Worm (Caenorhabditis elegans) whole organism, young adult: ENCODE results near the gene arrd-13.

ENCODE experiments used
- B0336.3 ChIP-seq: fragments of 200-800 bp; sonication (Bioruptor generic); IDR thresholded peaks from 2 replicates; pipeline ENCODE4 v1.3.6; 2022; ENCODE audit warnings: missing genetic modification characterization, missing compliant biosample characterization
- C17E4.6 ChIP-seq: fragments of 200-800 bp; sonication (Bioruptor generic); IDR thresholded peaks from 2 replicates; pipeline ENCODE4 v1.3.6; 2022; ENCODE audit warnings: missing genetic modification reagents, missing genetic modification characterization, missing compliant biosample characterization
- D2030.7 ChIP-seq: fragments of 200-800 bp; sonication (Bioruptor generic); IDR thresholded peaks from 2 replicates; pipeline ENCODE4 v1.3.6; 2022; ENCODE audit warnings: missing genetic modification reagents, missing genetic modification characterization, missing compliant biosample characterization
- F55B11.4 ChIP-seq: sonication (generic microtip); optimal IDR thresholded peaks from 2 replicates; lab custom pipeline; 2016; ENCODE audit warnings: missing compliant biosample characterization, missing genetic modification characterization, borderline replicate concordance; ENCODE audit not compliant: insufficient read depth
- F57A8.1 ChIP-seq: fragments of 200-800 bp; sonication (Bioruptor generic); optimal IDR thresholded peaks from 2 replicates; lab custom pipeline; 2018; ENCODE audit warnings: mild to moderate bottlenecking, missing genetic modification characterization, moderate library complexity, missing compliant biosample characterization
- Y56A3A.18 ChIP-seq: fragments of 200-800 bp; sonication (Bioruptor generic); IDR thresholded peaks from 2 replicates; pipeline ENCODE4 v1.3.6; 2022; ENCODE audit warnings: missing genetic modification reagents, missing genetic modification characterization, missing compliant biosample characterization
- Y79H2A.3 ChIP-seq: fragments of 200-800 bp; sonication (Bioruptor generic); conservative IDR thresholded peaks from 2 replicates; pipeline ENCODE4 v1.3.6; 2022; ENCODE audit warnings: missing genetic modification reagents, missing genetic modification characterization, missing compliant biosample characterization
- Y95B8A.8 ChIP-seq: fragments of 200-800 bp; sonication (Bioruptor generic); IDR thresholded peaks from 2 replicates; pipeline ENCODE4 v1.3.6; 2022; ENCODE audit warnings: missing genetic modification reagents, missing genetic modification characterization, missing compliant biosample characterization
- akir-1 ChIP-seq: fragments of 200-800 bp; sonication (Bioruptor generic); optimal IDR thresholded peaks from 2 replicates; lab custom pipeline; 2018; ENCODE audit warnings: mild to moderate bottlenecking, missing genetic modification characterization, moderate library complexity, missing compliant biosample characterization
- aptf-2 ChIP-seq: fragments of 200-800 bp; sonication (Bioruptor generic); conservative IDR thresholded peaks from 2 replicates; pipeline ENCODE4 v1.3.6; 2022; ENCODE audit warnings: missing genetic modification reagents, missing genetic modification characterization, missing compliant biosample characterization
- bed-1 ChIP-seq: fragments of 200-800 bp; sonication (Bioruptor generic); IDR thresholded peaks from 2 replicates; pipeline ENCODE4 v1.3.6; 2022; ENCODE audit warnings: missing genetic modification reagents, missing genetic modification characterization, missing compliant biosample characterization
- ccch-3 ChIP-seq: fragments of 200-800 bp; sonication (Bioruptor generic); optimal IDR thresholded peaks from 2 replicates; lab custom pipeline; 2018; ENCODE audit warnings: mild to moderate bottlenecking, missing genetic modification characterization, missing compliant biosample characterization
- ceh-58 ChIP-seq: fragments of 200-800 bp; sonication (Bioruptor generic); IDR thresholded peaks from 2 replicates; pipeline ENCODE4 v1.3.6; 2022; ENCODE audit warnings: missing genetic modification characterization, missing compliant biosample characterization
- ceh-91 ChIP-seq: fragments of 200-800 bp; sonication (Bioruptor generic); IDR thresholded peaks from 2 replicates; pipeline ENCODE4 v1.3.6; 2022; ENCODE audit warnings: missing genetic modification reagents, missing genetic modification characterization, missing compliant biosample characterization
- dox-1 ChIP-seq: fragments of 200-800 bp; sonication (Bioruptor generic); IDR thresholded peaks from 2 replicates; pipeline ENCODE4 v1.3.6; 2022; ENCODE audit warnings: missing genetic modification reagents, missing genetic modification characterization, missing compliant biosample characterization
- dpl-1 ChIP-seq: fragments of 150-350 bp; optimal IDR thresholded peaks from 2 replicates; lab custom pipeline; 2014; ENCODE audit warnings: missing biosample characterization, missing genetic modification reagents, missing genetic modification characterization
- egl-18 ChIP-seq: fragments of 200-800 bp; sonication (Bioruptor generic); IDR thresholded peaks from 2 replicates; pipeline ENCODE4 v1.3.6; 2022; ENCODE audit warnings: missing genetic modification reagents, missing genetic modification characterization, missing compliant biosample characterization
- ekl-4 ChIP-seq: fragments of 200-800 bp; sonication (Bioruptor generic); IDR thresholded peaks from 2 replicates; pipeline ENCODE4 v1.3.6; 2022; ENCODE audit warnings: missing genetic modification reagents, missing genetic modification characterization, missing compliant biosample characterization
- fkh-3 ChIP-seq: sonication (generic microtip); optimal IDR thresholded peaks from 2 replicates; lab custom pipeline; 2016; ENCODE audit warnings: mild to moderate bottlenecking, missing genetic modification characterization, missing compliant biosample characterization
- lag-1 ChIP-seq: fragments of 200-800 bp; sonication (Bioruptor generic); IDR thresholded peaks from 2 replicates; pipeline ENCODE4 v1.3.6; 2022; ENCODE audit warnings: missing genetic modification reagents, missing genetic modification characterization, missing compliant biosample characterization
- lin-26 ChIP-seq: fragments of 200-800 bp; sonication (Bioruptor generic); IDR thresholded peaks from 2 replicates; pipeline ENCODE4 v1.3.6; 2022; ENCODE audit warnings: missing genetic modification reagents, missing genetic modification characterization, missing compliant biosample characterization
- lin-35 ChIP-seq, 3 experiments: fragments of 150-350 bp in 2 of 3; sonication (generic microtip) in 1 of 3; optimal IDR thresholded peaks; 2 replicates each; lab custom pipeline; 2014 to 2018; ENCODE audit warnings: missing biosample characterization in 3 of 3, missing genetic modification characterization in 3 of 3, missing genetic modification reagents in 3 of 3
- lin-54 ChIP-seq: fragments of 200-800 bp; sonication (Bioruptor generic); optimal IDR thresholded peaks from 2 replicates; lab custom pipeline; 2018; ENCODE audit warnings: mild to moderate bottlenecking, missing genetic modification characterization, missing compliant biosample characterization
- lsl-1 ChIP-seq: fragments of 200-800 bp; sonication (Bioruptor generic); optimal IDR thresholded peaks from 2 replicates; lab custom pipeline; 2018; ENCODE audit warnings: mild to moderate bottlenecking, missing genetic modification characterization, moderate library complexity, missing compliant biosample characterization
- madf-3 ChIP-seq: fragments of 200-800 bp; sonication (Bioruptor generic); IDR thresholded peaks from 2 replicates; pipeline ENCODE4 v1.3.6; 2022; ENCODE audit warnings: missing genetic modification reagents, missing genetic modification characterization, missing compliant biosample characterization
- madf-6 ChIP-seq: fragments of 200-800 bp; sonication (Bioruptor generic); IDR thresholded peaks from 2 replicates; pipeline ENCODE4 v1.3.6; 2022; ENCODE audit warnings: missing genetic modification reagents, missing genetic modification characterization, missing compliant biosample characterization
- madf-8 ChIP-seq: fragments of 200-800 bp; sonication (Bioruptor generic); conservative IDR thresholded peaks from 2 replicates; pipeline ENCODE4 v1.3.6; 2022; ENCODE audit warnings: missing genetic modification reagents, missing genetic modification characterization, missing compliant biosample characterization
- mcd-1 ChIP-seq: fragments of 200-800 bp; sonication (Bioruptor generic); IDR thresholded peaks from 2 replicates; pipeline ENCODE4 v1.3.6; 2022; ENCODE audit warnings: missing genetic modification reagents, missing genetic modification characterization, missing compliant biosample characterization
- mes-4 ChIP-seq: sonication (generic microtip); optimal IDR thresholded peaks from 2 replicates; lab custom pipeline; 2016; ENCODE audit warnings: missing genotype, missing genetic modification characterization, missing compliant biosample characterization
- mxl-1 ChIP-seq: sonication (generic microtip); optimal IDR thresholded peaks from 2 replicates; lab custom pipeline; 2016; ENCODE audit warnings: missing genetic modification characterization, missing compliant biosample characterization
- nfya-1 ChIP-seq: sonication (generic microtip); optimal IDR thresholded peaks from 2 replicates; lab custom pipeline; 2017; ENCODE audit warnings: antibody characterized with exemption, missing compliant biosample characterization, missing genetic modification characterization, borderline replicate concordance; ENCODE audit not compliant: insufficient read depth
- nhr-120 ChIP-seq: fragments of 200-800 bp; sonication (Bioruptor generic); IDR thresholded peaks from 2 replicates; pipeline ENCODE4 v1.3.6; 2022; ENCODE audit warnings: missing genetic modification characterization, missing compliant biosample characterization
- nhr-80 ChIP-seq: sonication (generic microtip); optimal IDR thresholded peaks from 2 replicates; lab custom pipeline; 2016; ENCODE audit warnings: missing genetic modification characterization, missing compliant biosample characterization
- pbrm-1 ChIP-seq: fragments of 200-800 bp; sonication (Bioruptor generic); IDR thresholded peaks from 2 replicates; pipeline ENCODE4 v1.3.6; 2022; ENCODE audit warnings: missing genetic modification reagents, missing genetic modification characterization, missing compliant biosample characterization
- pha-4 ChIP-seq: fragments of 150-350 bp; sonication (generic microtip); optimal IDR thresholded peaks from 2 replicates; lab custom pipeline; 2014; ENCODE audit warnings: missing biosample characterization, missing genetic modification reagents, missing genetic modification characterization
- rpc-1 ChIP-seq, 2 experiments: fragments of 150-350 bp in 1 of 2; sonication (generic microtip) in 1 of 2; optimal IDR thresholded peaks; 2 replicates each; lab custom pipeline; 2014 to 2018; ENCODE audit warnings: missing biosample characterization in 1 of 2, missing genetic modification characterization in 1 of 2, missing genetic modification reagents in 1 of 2, missing genotype in 1 of 2
- snpc-1.1 ChIP-seq: sonication (generic microtip); optimal IDR thresholded peaks from 2 replicates; lab custom pipeline; 2017; ENCODE audit warnings: missing genetic modification characterization, mild to moderate bottlenecking, missing compliant biosample characterization, antibody characterized with exemption, moderate library complexity, missing genotype, missing genetic modification reagents; ENCODE audit not compliant: insufficient read depth
- snpc-3.4 ChIP-seq: sonication (generic microtip); optimal IDR thresholded peaks from 2 replicates; lab custom pipeline; 2017; ENCODE audit warnings: missing genetic modification characterization, mild to moderate bottlenecking, missing compliant biosample characterization, antibody characterized with exemption, moderate library complexity, missing genotype, missing genetic modification reagents
- tbp1 ChIP-seq: fragments of 200-800 bp; sonication (Bioruptor generic); optimal IDR thresholded peaks from 2 replicates; lab custom pipeline; 2018; ENCODE audit warnings: mild to moderate bottlenecking, missing genetic modification characterization, missing compliant biosample characterization
- tbx-9 ChIP-seq: sonication (generic microtip); optimal IDR thresholded peaks from 2 replicates; lab custom pipeline; 2016; ENCODE audit warnings: borderline replicate concordance, missing genetic modification characterization, inconsistent platforms, missing compliant biosample characterization
- tlf-1 ChIP-seq: fragments of 200-800 bp; sonication (Bioruptor generic); optimal IDR thresholded peaks from 2 replicates; lab custom pipeline; 2018; ENCODE audit warnings: mild to moderate bottlenecking, missing genetic modification characterization, missing compliant biosample characterization
- xnd-1 ChIP-seq: sonication (generic microtip); optimal IDR thresholded peaks from 2 replicates; lab custom pipeline; 2016; ENCODE audit warnings: missing genotype, missing genetic modification reagents, missing genetic modification characterization, missing compliant biosample characterization
- zfh-2 ChIP-seq: fragments of 200-800 bp; sonication (Bioruptor generic); conservative IDR thresholded peaks from 2 replicates; pipeline ENCODE4 v1.3.6; 2022; ENCODE audit warnings: missing genetic modification reagents, missing genetic modification characterization, missing compliant biosample characterization
- ztf-26 ChIP-seq: sonication (generic microtip); optimal IDR thresholded peaks from 2 replicates; lab custom pipeline; 2017; ENCODE audit warnings: missing genetic modification characterization, missing compliant biosample characterization

Gene arrd-13

DNA sequence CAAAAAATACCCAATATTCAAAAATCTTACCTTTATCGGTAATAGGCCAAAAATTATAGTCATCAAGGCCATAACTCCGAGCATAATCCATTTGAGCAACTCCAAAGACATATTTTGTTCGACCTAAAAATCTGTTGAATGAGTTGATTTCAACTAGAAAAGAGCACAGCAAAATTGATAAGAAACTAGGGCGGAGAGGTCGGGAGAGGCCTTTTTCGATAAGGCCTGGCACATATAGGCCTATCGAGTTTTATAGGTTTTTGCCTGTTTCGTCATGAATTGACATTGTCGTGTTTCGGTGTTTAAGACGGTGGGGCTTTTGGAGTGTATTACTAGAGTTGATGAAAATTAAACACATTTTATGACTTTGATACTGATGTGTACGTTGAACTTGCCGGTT is 42.5 kb upstream of the arrd-13 start, which contains the start of gene zipt-2.3:
Gene zipt-2.3, minus strand, starts transcription at position 147 of the 400 bp plus-strand sequence.
- no peak for TF ChIP-seq nfya-1 (tag; lab: Kevin White, UChicago)
- no peak for TF ChIP-seq tbx-9 (tag; lab: Kevin White, UChicago)
- peak; percentile 85 for TF ChIP-seq nhr-80 (tag; lab: Kevin White, UChicago)

- 0 out of 2 replicates have a peak, but pooled peaks have one; percentile 56 for TF ChIP-seq ekl-4 (GFP tag; lab: Robert Waterston, UW)
- TF ChIP-seq snpc-1.1 (tag; lab: Kevin White, UChicago), result peak; percentile 84
- TF ChIP-seq ceh-58 (GFP tag; lab: Robert Waterston, UW), result no peak
- TF ChIP-seq mcd-1 (GFP tag; lab: Robert Waterston, UW), result peak; percentile 39
- TF ChIP-seq snpc-3.4 (tag; lab: Kevin White, UChicago), result peak; percentile 37
- TF ChIP-seq madf-8, result peak; percentile 58
- no peak for TF ChIP-seq pha-4 (tag; lab: Kevin White, UChicago)
- TF ChIP-seq egl-18 (GFP tag; lab: Robert Waterston, UW), result no peak
- no peak for TF ChIP-seq lin-35 (GFP tag; optimal IDR thresholded peaks at IDR 0.05; lab: Kevin White, UChicago)
- no peak for TF ChIP-seq tlf-1 (GFP tag; lab: Kevin White, UChicago)
- no peak for TF ChIP-seq bed-1 (GFP tag; lab: Robert Waterston, UW)
- TF ChIP-seq Y79H2A.3 (GFP tag; lab: Robert Waterston, UW), result no peak
- TF ChIP-seq dpl-1 (GFP tag; lab: Kevin White, UChicago), result no peak
- TF ChIP-seq ccch-3, result no peak
- 0 out of 2 replicates have a peak, but pooled peaks have one; percentile 22 for TF ChIP-seq madf-3 (GFP tag; lab: Robert Waterston, UW)
- peak; percentile 13 for TF ChIP-seq xnd-1
- TF ChIP-seq F57A8.1 (GFP tag; lab: Kevin White, UChicago), result no peak
- TF ChIP-seq lag-1 (GFP tag; lab: Robert Waterston, UW), result no peak
- TF ChIP-seq mes-4 (tag; lab: Kevin White, UChicago), result no peak
- no peak for TF ChIP-seq Y56A3A.18 (GFP tag; lab: Robert Waterston, UW)
- TF ChIP-seq B0336.3, result peak; percentile 40; the same call in 1 of the 2 replicates
- TF ChIP-seq lin-26 (GFP tag; lab: Robert Waterston, UW), result peak; percentile 92
- peak; percentile 86 for TF ChIP-seq madf-6 (GFP tag; lab: Robert Waterston, UW)
- TF ChIP-seq lsl-1 (GFP tag; lab: Kevin White, UChicago), result peak; percentile 60
- peak; percentile 60 for TF ChIP-seq tbp1 (GFP tag; lab: Kevin White, UChicago)
- TF ChIP-seq ztf-26 (tag; lab: Kevin White, UChicago), result no peak
- TF ChIP-seq F55B11.4 (tag; lab: Kevin White, UChicago), result no peak
- no peak for TF ChIP-seq rpc-1 (optimal IDR thresholded peaks at IDR 0.05; lab: Kevin White, UChicago)
- no peak for TF ChIP-seq rpc-1 (tag; optimal IDR thresholded peaks at IDR 0.05; lab: Kevin White, UChicago)
- TF ChIP-seq lin-54, result peak; percentile 28
- peak; percentile 80 for TF ChIP-seq aptf-2
- TF ChIP-seq C17E4.6 (GFP tag; lab: Robert Waterston, UW), result no peak
- TF ChIP-seq pbrm-1 (GFP tag; lab: Robert Waterston, UW), result 0 out of 2 replicates have a peak, but pooled peaks have one; percentile 48
- TF ChIP-seq nhr-120, result no peak
- TF ChIP-seq mxl-1 (tag; lab: Kevin White, UChicago), result no peak
- no peak for TF ChIP-seq akir-1 (GFP tag; lab: Kevin White, UChicago)
- peak; percentile 74 for TF ChIP-seq D2030.7 (GFP tag; lab: Robert Waterston, UW)
- TF ChIP-seq dox-1, result 0 out of 2 replicates have a peak, but pooled peaks have one; percentile 39
- no peak for TF ChIP-seq ceh-91 (GFP tag; lab: Robert Waterston, UW)
- no peak for TF ChIP-seq Y95B8A.8
- no peak for TF ChIP-seq fkh-3 (tag; lab: Kevin White, UChicago)
- TF ChIP-seq zfh-2 (GFP tag; lab: Robert Waterston, UW), result peak; percentile 30; the same call in 1 of the 2 replicates
Measured at ce11 chrII:13717393-13718367, 40.5 kb upstream of the arrd-13 start.
